Fruit fly (Drosophila melanogaster) whole organism, embryonic: ENCODE measurements around the gene CG3339.
A peak's percentile ranks its signal among the peaks of the same experiment; 100 is the strongest.

Experiments
- Abd-B ChIP-seq: fragments of 200-800 bp; sonication (Bioruptor generic); optimal IDR thresholded peaks from 2 replicates; lab custom pipeline; 2018; ENCODE audit warnings: missing biosample characterization, mild to moderate bottlenecking, missing genetic modification characterization, moderate library complexity
- Asciz ChIP-seq: fragments of 200-800 bp; sonication (Bioruptor generic); optimal IDR thresholded peaks from 2 replicates; lab custom pipeline; 2017; ENCODE audit warnings: missing biosample characterization, mild to moderate bottlenecking, missing genetic modification characterization, missing genetic modification reagents
- BEAF-32 ChIP-seq: fragments of 200-800 bp; sonication (Bioruptor generic); optimal IDR thresholded peaks from 3 replicates; lab custom pipeline; 2017; ENCODE audit warnings: missing biosample characterization, missing genetic modification characterization, mild to moderate bottlenecking, moderate library complexity, missing genetic modification reagents
- CG10209 ChIP-seq: fragments of 200-800 bp; sonication (Bioruptor generic); optimal IDR thresholded peaks from 3 replicates; lab custom pipeline; 2017; ENCODE audit warnings: missing biosample characterization, mild to moderate bottlenecking, missing genetic modification characterization, missing genetic modification reagents
- CG10543 ChIP-seq: fragments of 200-800 bp; sonication (Bioruptor generic); optimal IDR thresholded peaks from 3 replicates; lab custom pipeline; 2017; ENCODE audit warnings: missing biosample characterization, mild to moderate bottlenecking, missing genetic modification characterization, moderate library complexity
- CG11093 ChIP-seq: fragments of 200-800 bp; sonication (Bioruptor generic); IDR thresholded peaks from 3 replicates; pipeline ENCODE4 v1.3.6; 2022; ENCODE audit warnings: missing biosample characterization, missing genetic modification characterization
- CG12744 ChIP-seq: fragments of 200-800 bp; sonication (Bioruptor generic); optimal IDR thresholded peaks from 2 replicates; lab custom pipeline; 2016; ENCODE audit warnings: missing biosample characterization, missing genetic modification characterization
- CG13287 ChIP-seq: fragments of 200-800 bp; sonication (Bioruptor generic); IDR thresholded peaks from 2 replicates; pipeline ENCODE4 v1.3.6; 2022; ENCODE audit warnings: missing biosample characterization, missing genetic modification characterization; ENCODE audit not compliant: partially characterized antibody
- CG14441 ChIP-seq: fragments of 200-800 bp; sonication (Bioruptor generic); IDR thresholded peaks from 2 replicates; pipeline ENCODE4 v1.3.6; 2022; ENCODE audit warnings: missing biosample characterization, missing genetic modification characterization
- CG15011 ChIP-seq: fragments of 200-800 bp; sonication (Bioruptor generic); optimal IDR thresholded peaks from 3 replicates; lab custom pipeline; 2018; ENCODE audit warnings: missing biosample characterization, mild to moderate bottlenecking, missing genetic modification characterization
- CG15269 ChIP-seq: fragments of 200-800 bp; sonication (Bioruptor generic); optimal IDR thresholded peaks from 2 replicates; lab custom pipeline; 2018; ENCODE audit warnings: missing biosample characterization, mild to moderate bottlenecking, missing genetic modification characterization, moderate library complexity
- CG15696 ChIP-seq: fragments of 200-800 bp; sonication (Bioruptor generic); optimal IDR thresholded peaks from 2 replicates; lab custom pipeline; 2019; ENCODE audit warnings: missing biosample characterization, mild to moderate bottlenecking, missing genetic modification characterization, moderate library complexity
- CG18011 ChIP-seq: fragments of 200-800 bp; sonication (Bioruptor generic); optimal IDR thresholded peaks from 2 replicates; lab custom pipeline; 2017; ENCODE audit warnings: missing biosample characterization, missing genetic modification characterization, mild to moderate bottlenecking, moderate library complexity, missing genotype
- CG18599 ChIP-seq: fragments of 200-800 bp; sonication (Bioruptor generic); optimal IDR thresholded peaks from 3 replicates; lab custom pipeline; 2017; ENCODE audit warnings: missing biosample characterization, missing genetic modification characterization, mild to moderate bottlenecking, moderate library complexity, missing genetic modification reagents
- CG2678 ChIP-seq: fragments of 200-800 bp; sonication (Bioruptor generic); optimal IDR thresholded peaks from 3 replicates; lab custom pipeline; 2019; ENCODE audit warnings: missing biosample characterization, mild to moderate bottlenecking, missing genetic modification characterization, moderate library complexity
- CG30403 ChIP-seq: fragments of 200-800 bp; sonication (Bioruptor generic); optimal IDR thresholded peaks from 3 replicates; lab custom pipeline; 2016; ENCODE audit warnings: missing biosample characterization, missing genetic modification characterization
- CG32532 ChIP-seq: fragments of 200-800 bp; sonication (Bioruptor generic); IDR thresholded peaks from 2 replicates; pipeline ENCODE4 v1.3.6; 2022; ENCODE audit warnings: missing biosample characterization, missing genetic modification characterization
- CG3838 ChIP-seq: fragments of 200-800 bp; sonication (Bioruptor generic); optimal IDR thresholded peaks from 3 replicates; lab custom pipeline; 2016; ENCODE audit warnings: missing biosample characterization, missing genetic modification characterization
- CG4820 ChIP-seq: fragments of 200-800 bp; sonication (Bioruptor generic); optimal IDR thresholded peaks from 3 replicates; lab custom pipeline; 2016; ENCODE audit warnings: missing biosample characterization, missing genetic modification characterization
- CG6175 ChIP-seq: fragments of 200-800 bp; sonication (Bioruptor generic); IDR thresholded peaks from 3 replicates; pipeline ENCODE4 v1.3.6; 2022; ENCODE audit warnings: missing biosample characterization, missing genetic modification characterization
- CG6791 ChIP-seq: fragments of 200-800 bp; sonication (Bioruptor generic); IDR thresholded peaks from 3 replicates; pipeline ENCODE4 v1.3.6; 2022; ENCODE audit warnings: missing biosample characterization, missing genetic modification characterization; ENCODE audit not compliant: partially characterized antibody
- CG7357 ChIP-seq: fragments of 200-800 bp; sonication (Bioruptor generic); IDR thresholded peaks from 3 replicates; pipeline ENCODE4 v1.3.6; 2022; ENCODE audit warnings: missing biosample characterization, missing genetic modification characterization
- CG7987 ChIP-seq: fragments of 200-800 bp; sonication (Bioruptor generic); optimal IDR thresholded peaks from 2 replicates; lab custom pipeline; 2018; ENCODE audit warnings: missing biosample characterization, mild to moderate bottlenecking, missing genetic modification characterization, moderate library complexity
- CG8924 ChIP-seq: fragments of 200-800 bp; optimal IDR thresholded peaks from 3 replicates; lab custom pipeline; 2019; ENCODE audit warnings: missing biosample characterization, mild to moderate bottlenecking, missing genetic modification characterization, moderate library complexity
- CG8944 ChIP-seq: fragments of 200-800 bp; sonication (Bioruptor generic); optimal IDR thresholded peaks from 3 replicates; lab custom pipeline; 2016; ENCODE audit warnings: missing biosample characterization, missing genetic modification characterization
- CG9609 ChIP-seq: fragments of 200-800 bp; sonication (Bioruptor generic); optimal IDR thresholded peaks from 3 replicates; lab custom pipeline; 2016; ENCODE audit warnings: missing biosample characterization, missing genetic modification characterization
- Eip74EF ChIP-seq, 2 experiments: fragments of 200-800 bp in 1 of 2; fragments of >200 bp in 1 of 2; sonication (Bioruptor generic) in 1 of 2; optimal IDR thresholded peaks; 2 replicates each; lab custom pipeline; 2017 to 2019; ENCODE audit warnings: missing biosample characterization in 2 of 2, missing genetic modification characterization in 2 of 2, mild to moderate bottlenecking in 1 of 2, moderate library complexity in 1 of 2
- HmgZ ChIP-seq: fragments of 200-800 bp; sonication (Bioruptor generic); optimal IDR thresholded peaks from 2 replicates; lab custom pipeline; 2018; ENCODE audit warnings: missing biosample characterization, mild to moderate bottlenecking, missing genetic modification characterization
- Hr39 ChIP-seq: fragments of >200 bp; optimal IDR thresholded peaks from 2 replicates; lab custom pipeline; 2017
- Hr51 ChIP-seq, 2 experiments: fragments of 200-800 bp; sonication (Bioruptor generic); optimal IDR thresholded peaks; 2 replicates in 1 of 2; 3 replicates in 1 of 2; lab custom pipeline; 2016 to 2018; ENCODE audit warnings: missing biosample characterization in 2 of 2, missing genetic modification characterization in 2 of 2, mild to moderate bottlenecking in 1 of 2, moderate library complexity in 1 of 2
- Hr78 ChIP-seq, 2 experiments: fragments of 200-800 bp in 1 of 2; fragments of >200 bp in 1 of 2; sonication (Bioruptor generic) in 1 of 2; optimal IDR thresholded peaks; 2 replicates each; lab custom pipeline; 2017 to 2019; ENCODE audit warnings: missing biosample characterization in 2 of 2, missing genetic modification characterization in 2 of 2, mild to moderate bottlenecking in 1 of 2, moderate library complexity in 1 of 2
- Med ChIP-seq: fragments of 200-800 bp; sonication (Bioruptor generic); peaks from one replicate; lab custom pipeline; 2016; ENCODE audit warnings: missing biosample characterization, missing genetic modification characterization, mild to moderate bottlenecking, inconsistent platforms, moderate library complexity
- NC2α ChIP-seq: fragments of 200-800 bp; sonication (Bioruptor generic); optimal IDR thresholded peaks from 2 replicates; lab custom pipeline; 2016; ENCODE audit warnings: missing biosample characterization, missing genetic modification characterization
- Ravus ChIP-seq: fragments of 200-800 bp; sonication (Bioruptor generic); IDR thresholded peaks from 2 replicates; pipeline ENCODE4 v1.3.6; 2022; ENCODE audit warnings: missing biosample characterization, missing genetic modification characterization
- ac ChIP-seq: fragments of 200-800 bp; sonication (Bioruptor generic); optimal IDR thresholded peaks from 3 replicates; lab custom pipeline; 2017; ENCODE audit warnings: missing biosample characterization, mild to moderate bottlenecking, missing genetic modification characterization
- bab2 ChIP-seq: fragments of 200-800 bp; sonication (Bioruptor generic); optimal IDR thresholded peaks from 2 replicates; lab custom pipeline; 2016; ENCODE audit warnings: missing biosample characterization, missing genetic modification characterization
- chm ChIP-seq: fragments of 200-800 bp; sonication (Bioruptor generic); IDR thresholded peaks from 2 replicates; pipeline ENCODE4 v1.3.6; 2022; ENCODE audit warnings: missing biosample characterization, missing genetic modification characterization
- gce ChIP-seq: fragments of 200-800 bp; sonication (Bioruptor generic); IDR thresholded peaks from 3 replicates; pipeline ENCODE4 v1.3.6; 2022; ENCODE audit warnings: missing biosample characterization, missing genetic modification characterization
- insv ChIP-seq, 2 experiments: fragments of 200-800 bp; sonication (Bioruptor generic); optimal IDR thresholded peaks; 3 replicates each; lab custom pipeline; 2016 to 2018; ENCODE audit warnings: missing biosample characterization in 2 of 2, missing genetic modification characterization in 2 of 2
- mirr ChIP-seq: fragments of 200-800 bp; sonication (Bioruptor generic); optimal IDR thresholded peaks from 3 replicates; lab custom pipeline; 2018; ENCODE audit warnings: missing biosample characterization, mild to moderate bottlenecking, missing genetic modification characterization
- nau ChIP-seq: fragments of 200-800 bp; sonication (Bioruptor generic); optimal IDR thresholded peaks from 3 replicates; lab custom pipeline; 2017; ENCODE audit warnings: missing biosample characterization, mild to moderate bottlenecking, missing genetic modification characterization, missing genetic modification reagents
- ro ChIP-seq: fragments of 200-800 bp; sonication (Bioruptor generic); IDR thresholded peaks from 2 replicates; pipeline ENCODE4 v1.3.6; 2022; ENCODE audit warnings: missing biosample characterization, missing genetic modification characterization
- row ChIP-seq: fragments of 200-800 bp; sonication (Bioruptor generic); IDR thresholded peaks from 3 replicates; pipeline ENCODE4 v1.3.6; 2022; ENCODE audit warnings: missing biosample characterization, missing genetic modification characterization
- slp2 ChIP-seq: fragments of 200-800 bp; sonication (Bioruptor generic); optimal IDR thresholded peaks from 2 replicates; lab custom pipeline; 2016; ENCODE audit warnings: missing biosample characterization, missing genetic modification characterization
- sna ChIP-seq: fragments of 200-800 bp; sonication (Bioruptor generic); IDR thresholded peaks from 2 replicates; pipeline ENCODE4 v1.3.6; 2022; ENCODE audit warnings: missing biosample characterization, missing genetic modification characterization; ENCODE audit not compliant: partially characterized antibody
- tap ChIP-seq: fragments of 200-800 bp; optimal IDR thresholded peaks from 3 replicates; lab custom pipeline; 2019; ENCODE audit warnings: missing biosample characterization, mild to moderate bottlenecking, missing genetic modification characterization, moderate library complexity
- twi ChIP-seq: fragments of 200-800 bp; optimal IDR thresholded peaks from 2 replicates; lab custom pipeline; 2019; ENCODE audit warnings: missing biosample characterization, mild to moderate bottlenecking, missing genetic modification characterization, moderate library complexity
- wdn ChIP-seq: fragments of 200-800 bp; sonication (Bioruptor generic); IDR thresholded peaks from 2 replicates; pipeline ENCODE4 v1.3.6; 2022; ENCODE audit warnings: missing biosample characterization, missing genetic modification characterization

Gene CG3339

dm6 chr3R:27292159-27292880 is 29.8 kb downstream of the CG3339 start, which contains the start of gene CG3348 (continued):
- no peak for TF ChIP-seq Hr39 (lab: Kevin White, UChicago)
- peak; percentile 60; the same call in 1 of the 2 replicates for TF ChIP-seq chm (GFP tag; lab: Robert Waterston, UW)
- TF ChIP-seq CG6175 = 0 out of 3 replicates have a peak, but pooled peaks have one; percentile 22
- 0 out of 3 replicates have a peak, but pooled peaks have one; percentile 20 for TF ChIP-seq gce
- peak; percentile 94 for TF ChIP-seq CG32532 (GFP tag; lab: Robert Waterston, UW)
- peak; percentile 71 for TF ChIP-seq wdn (GFP tag; lab: Robert Waterston, UW)
- peak; percentile 87 for TF ChIP-seq CG2678 (tag; lab: Kevin White, UChicago)
- peak; percentile 20 for TF ChIP-seq CG18011 (GFP tag; lab: Kevin White, UChicago)
- TF ChIP-seq Eip74EF (GFP tag; optimal IDR thresholded peaks at IDR 0.05; lab: Kevin White, UChicago) = peak in 1 of 2 experiments; percentile 1
- TF ChIP-seq CG12744 (GFP tag; lab: Kevin White, UChicago) = peak; percentile 42
- TF ChIP-seq Hr78 (GFP tag; optimal IDR thresholded peaks at IDR 0.05; lab: Kevin White, UChicago) = peak in 1 of 2 experiments; percentile 12
- TF ChIP-seq CG7987 (GFP tag; lab: Kevin White, UChicago) = peak; percentile 10
- no peak for TF ChIP-seq NC2α (GFP tag; lab: Kevin White, UChicago)
- TF ChIP-seq Ravus (GFP tag; lab: Robert Waterston, UW) = peak; percentile 50
- TF ChIP-seq tap (tag; lab: Kevin White, UChicago) = peak; percentile 48
- TF ChIP-seq CG9609 (GFP tag; lab: Kevin White, UChicago) = peak; percentile 44
- TF ChIP-seq BEAF-32 (GFP tag; lab: Kevin White, UChicago) = no peak
- no peak for TF ChIP-seq CG13287 (GFP tag; lab: Robert Waterston, UW)
- no peak for TF ChIP-seq CG11093
- peak; percentile 61 for TF ChIP-seq Asciz (GFP tag; lab: Kevin White, UChicago)
- peak; percentile 76 for TF ChIP-seq CG15269 (tag; lab: Kevin White, UChicago)
- peak; percentile 57 for TF ChIP-seq Abd-B (GFP tag; lab: Kevin White, UChicago)
- TF ChIP-seq CG18599 = peak; percentile 95
- peak; percentile 25 for TF ChIP-seq CG8944 (GFP tag; lab: Kevin White, UChicago)
- no peak for TF ChIP-seq sna (GFP tag; lab: Robert Waterston, UW)
- TF ChIP-seq nau (GFP tag; lab: Kevin White, UChicago) = peak; percentile 35
- no peak for TF ChIP-seq CG3838
- peak; percentile 20; the same call in 1 of the 2 replicates for TF ChIP-seq ro (GFP tag; lab: Robert Waterston, UW)
- no peak for TF ChIP-seq twi (tag; lab: Kevin White, UChicago)
- peak; percentile 62 for TF ChIP-seq CG8924 (tag; lab: Kevin White, UChicago)
- peak; percentile 64 for TF ChIP-seq CG15696 (tag; lab: Kevin White, UChicago)
- TF ChIP-seq insv (GFP tag; optimal IDR thresholded peaks at IDR 0.05; lab: Kevin White, UChicago) = no peak
- TF ChIP-seq slp2 (GFP tag; lab: Kevin White, UChicago) = peak; percentile 12
- peak; percentile 74 for TF ChIP-seq row (GFP tag; lab: Robert Waterston, UW)
- no peak for TF ChIP-seq CG6791 (GFP tag; lab: Robert Waterston, UW)
- peak; percentile 74 for TF ChIP-seq CG15011 (GFP tag; lab: Kevin White, UChicago)
- peak; percentile 19 to 67 for TF ChIP-seq Hr51 (GFP tag; optimal IDR thresholded peaks at IDR 0.05; lab: Kevin White, UChicago)
- peak; percentile 12 for TF ChIP-seq CG10543 (GFP tag; lab: Kevin White, UChicago)
- peak; percentile 79 for TF ChIP-seq CG30403
- 0 out of 3 replicates have a peak, but pooled peaks have one; percentile 46 for TF ChIP-seq CG7357
- peak; percentile 69 for TF ChIP-seq CG14441
- TF ChIP-seq ac (GFP tag; lab: Kevin White, UChicago) = no peak
- TF ChIP-seq bab2 (GFP tag; lab: Kevin White, UChicago) = peak; percentile 74
- peak; percentile 75 for TF ChIP-seq HmgZ (tag; lab: Kevin White, UChicago)
- no peak for TF ChIP-seq mirr (GFP tag; lab: Kevin White, UChicago)
- peak; percentile 95 for TF ChIP-seq Med (GFP tag; lab: Kevin White, UChicago)
- peak; percentile 65 for TF ChIP-seq CG10209 (GFP tag; lab: Kevin White, UChicago)
- peak; percentile 64 for TF ChIP-seq CG4820
